Worm (Caenorhabditis elegans): Measurements from ENCODE around the gene egl-4.

egl-4 gene

ce11 chrIV:1825789-1826188 is 22.1 kb upstream of the egl-4 start:
- TF ChIP-seq ces-1 (GFP tag; optimal IDR thresholded peaks at IDR 0.05) (peak; percentile 84), unc-120 (tag; optimal IDR thresholded peaks at IDR 0.05; ENCODE audit: poor library complexity, severe bottlenecking) (peak; percentile 12), sptf-1 (tag; optimal IDR thresholded peaks at IDR 0.05) (peak; percentile 16), lin-13 (tag; optimal IDR thresholded peaks at IDR 0.05) (no peak), ceh-83 (GFP tag; optimal IDR thresholded peaks at IDR 0.05) (no peak), mls-2 (tag; optimal IDR thresholded peaks at IDR 0.05) (peak; percentile 25), flh-1 (GFP tag; optimal IDR thresholded peaks at IDR 0.05) (no peak)

- TF ChIP-seq ces-1 (GFP tag; optimal IDR thresholded peaks at IDR 0.05) (peak; percentile 93), snpc-4 (tag; optimal IDR thresholded peaks at IDR 0.05) (no peak)
Measured at ce11 chrIV:1826737-1827136, 21.1 kb upstream of the egl-4 start.

ce11 chrIV:1827362-1827761 is 20.5 kb upstream of the egl-4 start:
- TF ChIP-seq cnd-1 (tag; optimal IDR thresholded peaks at IDR 0.05) (no peak), nhr-76 (tag; optimal IDR thresholded peaks at IDR 0.05) (no peak), bed-3 (GFP tag; optimal IDR thresholded peaks at IDR 0.05) (no peak), lin-13 (tag; optimal IDR thresholded peaks at IDR 0.05) (no peak), sem-2 (GFP tag; optimal IDR thresholded peaks at IDR 0.05) (no peak), nhr-237 (tag; optimal IDR thresholded peaks at IDR 0.05) (no peak), mls-2 (tag; optimal IDR thresholded peaks at IDR 0.05) (no peak), snpc-4 (tag; optimal IDR thresholded peaks at IDR 0.05) (no peak), mab-5 (tag; optimal IDR thresholded peaks at IDR 0.05) (no peak), ceh-43 (GFP tag; optimal IDR thresholded peaks at IDR 0.05) (no peak), flh-1 (GFP tag; optimal IDR thresholded peaks at IDR 0.05) (no peak), ceh-39 (tag; optimal IDR thresholded peaks at IDR 0.05) (no peak), elt-1 (tag; optimal IDR thresholded peaks at IDR 0.05; ENCODE audit: borderline replicate concordance, insufficient read depth) (no peak), lsy-2 (tag; optimal IDR thresholded peaks at IDR 0.05) (no peak)

ce11 chrIV:1833115-1833514 is 14.8 kb upstream of the egl-4 start:
- TF ChIP-seq ces-1 (GFP tag; optimal IDR thresholded peaks at IDR 0.05): no peak
- no peak for TF ChIP-seq tbx-8 (GFP tag; optimal IDR thresholded peaks at IDR 0.05)
- TF ChIP-seq lsy-2 (tag; optimal IDR thresholded peaks at IDR 0.05): no peak
- no peak for TF ChIP-seq unc-120 (tag; optimal IDR thresholded peaks at IDR 0.05; ENCODE audit: poor library complexity, severe bottlenecking)
- TF ChIP-seq nhr-12 (tag; optimal IDR thresholded peaks at IDR 0.05): no peak
- TF ChIP-seq pha-4 (tag; optimal IDR thresholded peaks at IDR 0.05): no peak
- no peak for TF ChIP-seq nhr-237 (tag; optimal IDR thresholded peaks at IDR 0.05)
- TF ChIP-seq mls-2 (tag; optimal IDR thresholded peaks at IDR 0.05): no peak
- no peak for TF ChIP-seq ceh-83 (GFP tag; optimal IDR thresholded peaks at IDR 0.05)
- no peak for TF ChIP-seq blmp-1 (tag; optimal IDR thresholded peaks at IDR 0.05)
- no peak for TF ChIP-seq unc-39 (tag; optimal IDR thresholded peaks at IDR 0.05)
- no peak for TF ChIP-seq nhr-76 (tag; optimal IDR thresholded peaks at IDR 0.05)
- TF ChIP-seq elt-3 (tag; optimal IDR thresholded peaks at IDR 0.05): no peak
- no peak for TF ChIP-seq drap-1 (GFP tag; optimal IDR thresholded peaks at IDR 0.05)
- TF ChIP-seq nhr-28 (tag; optimal IDR thresholded peaks at IDR 0.05): no peak
- no peak for TF ChIP-seq ham-2 (GFP tag; optimal IDR thresholded peaks at IDR 0.05)
- TF ChIP-seq nhr-2 (tag; optimal IDR thresholded peaks at IDR 0.05): no peak
- TF ChIP-seq M03D4.4 (tag; optimal IDR thresholded peaks at IDR 0.05): no peak

- no peak for TF ChIP-seq ceh-43 (GFP tag; optimal IDR thresholded peaks at IDR 0.05)
- TF ChIP-seq ztf-11 (tag; optimal IDR thresholded peaks at IDR 0.05): no peak
- no peak for TF ChIP-seq ceh-39 (tag; optimal IDR thresholded peaks at IDR 0.05)
- TF ChIP-seq sptf-1 (tag; optimal IDR thresholded peaks at IDR 0.05): no peak
- TF ChIP-seq elt-3 (tag; optimal IDR thresholded peaks at IDR 0.05): no peak
- TF ChIP-seq unc-62 (GFP tag; optimal IDR thresholded peaks at IDR 0.05): no peak
- TF ChIP-seq nhr-2 (tag; optimal IDR thresholded peaks at IDR 0.05): no peak
- no peak for TF ChIP-seq pha-4 (tag; optimal IDR thresholded peaks at IDR 0.05)
- TF ChIP-seq nhr-28 (tag; optimal IDR thresholded peaks at IDR 0.05): no peak
- no peak for TF ChIP-seq bed-3 (GFP tag; optimal IDR thresholded peaks at IDR 0.05)
- TF ChIP-seq ham-2 (GFP tag; optimal IDR thresholded peaks at IDR 0.05): no peak
- no peak for TF ChIP-seq mep-1 (tag; optimal IDR thresholded peaks at IDR 0.05)
- no peak for TF ChIP-seq ces-1 (GFP tag; optimal IDR thresholded peaks at IDR 0.05)
- TF ChIP-seq lsy-2 (tag; optimal IDR thresholded peaks at IDR 0.05): no peak
- no peak for TF ChIP-seq flh-1 (GFP tag; optimal IDR thresholded peaks at IDR 0.05)
- no peak for TF ChIP-seq lin-13 (tag; optimal IDR thresholded peaks at IDR 0.05)
- TF ChIP-seq drap-1 (GFP tag; optimal IDR thresholded peaks at IDR 0.05): no peak
Measured at ce11 chrIV:1834242-1834641, 13.6 kb upstream of the egl-4 start, which contains the start of gene ccm-2. Gene ccm-2 (plus strand): TSS chrIV:1834628.

All from whole organism, mixed stage, embryonic.